Worm (Caenorhabditis elegans): ENCODE data around the gene aexr-2.

aexr-2 gene

DNA sequence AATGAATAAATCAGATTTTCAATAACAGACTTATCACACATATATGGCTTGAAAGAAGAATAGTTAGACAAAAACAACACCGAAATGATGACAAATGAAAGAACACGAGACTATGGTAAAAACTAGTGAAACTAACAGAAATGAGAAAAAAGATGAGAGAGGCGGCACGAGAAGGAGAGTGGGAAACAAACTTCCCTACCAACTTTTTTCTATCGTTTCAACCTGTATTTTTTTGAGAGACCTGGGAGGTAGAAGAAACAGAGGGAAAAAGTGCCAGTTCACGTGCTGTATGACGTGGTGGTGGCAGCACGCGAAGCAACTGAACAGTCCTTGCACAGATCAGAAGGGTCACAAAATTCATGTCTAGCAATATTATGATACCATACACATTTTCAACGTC, 11.5 kb upstream of the aexr-2 start (continued):
- TF ChIP-seq cey-2 (tag; optimal IDR thresholded peaks at IDR 0.05; ENCODE audit: borderline replicate concordance, insufficient read depth), result peak; percentile 30
- peak; percentile 16 for TF ChIP-seq nhr-28 (tag; optimal IDR thresholded peaks at IDR 0.05)
- no peak for TF ChIP-seq jun-1 (tag; optimal IDR thresholded peaks at IDR 0.05)
- TF ChIP-seq nhr-48 (tag; optimal IDR thresholded peaks at IDR 0.05), result no peak
- no peak for TF ChIP-seq attf-4 (tag; optimal IDR thresholded peaks at IDR 0.05)
- no peak for TF ChIP-seq zip-11 (GFP tag; IDR thresholded peaks at IDR 0.05)
- TF ChIP-seq unc-39 (tag; optimal IDR thresholded peaks at IDR 0.05), result no peak
- TF ChIP-seq aha-1 (tag), result peak; percentile 95

DNA sequence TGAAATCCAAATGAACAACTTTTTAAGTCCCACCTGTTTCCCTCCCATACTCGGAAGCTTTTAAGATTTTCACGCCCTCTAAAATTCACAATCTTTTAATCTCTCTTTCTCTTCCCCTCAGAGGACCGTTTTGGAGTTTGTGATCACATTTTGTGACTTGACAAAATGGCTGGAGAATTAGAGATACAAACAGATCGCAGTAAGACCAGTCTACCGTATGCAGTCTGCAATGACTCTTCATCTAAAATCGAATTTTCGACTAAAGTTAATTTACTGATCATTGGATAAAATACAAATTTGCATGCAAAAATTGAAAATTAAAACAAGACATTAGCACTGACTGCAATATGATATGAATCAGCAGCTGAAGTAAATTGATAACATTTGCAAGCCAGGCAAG, 10.2 kb upstream of the aexr-2 start:
- peak; percentile 12 for TF ChIP-seq dve-1 (tag; optimal IDR thresholded peaks at IDR 0.05; ENCODE audit: insufficient read depth)
- TF ChIP-seq F37D6.2 (tag; optimal IDR thresholded peaks at IDR 0.05), result no peak
- TF ChIP-seq zip-2 (tag; optimal IDR thresholded peaks at IDR 0.05), result no peak
- TF ChIP-seq pqm-1 (tag; optimal IDR thresholded peaks at IDR 0.05), result no peak
- TF ChIP-seq D1046.2 (GFP tag; IDR thresholded peaks at IDR 0.05), result no peak
- TF ChIP-seq fos-1 (tag; optimal IDR thresholded peaks at IDR 0.05), result no peak
- no peak for TF ChIP-seq F26F4.8 (GFP tag; conservative IDR thresholded peaks at IDR 0.05)
- no peak for TF ChIP-seq hif-1 (tag; optimal IDR thresholded peaks at IDR 0.05)
- no peak for TF ChIP-seq daf-12 (tag; optimal IDR thresholded peaks at IDR 0.05)
- TF ChIP-seq ZK337.2 (GFP tag; IDR thresholded peaks at IDR 0.05), result no peak
- TF ChIP-seq lsy-2 (tag; optimal IDR thresholded peaks at IDR 0.05), result peak in 1 of 2 experiments; percentile 21
- no peak for TF ChIP-seq php-3 (GFP tag; IDR thresholded peaks at IDR 0.05)
- TF ChIP-seq nhr-28 (tag; optimal IDR thresholded peaks at IDR 0.05), result peak; percentile 32
- TF ChIP-seq snpc-4 (tag; optimal IDR thresholded peaks at IDR 0.05), result no peak
- no peak for TF ChIP-seq dmd-8 (GFP tag; IDR thresholded peaks at IDR 0.05)
- TF ChIP-seq jun-1 (tag; optimal IDR thresholded peaks at IDR 0.05), result no peak
- TF ChIP-seq daf-16 (GFP tag; optimal IDR thresholded peaks at IDR 0.05), result no peak
- peak; percentile 1 for TF ChIP-seq daf-16 (tag; optimal IDR thresholded peaks at IDR 0.05)
- peak; percentile 4 for TF ChIP-seq T20F7.1 (GFP tag; optimal IDR thresholded peaks at IDR 0.05)
- no peak for TF ChIP-seq Y5F2A.4 (GFP tag; optimal IDR thresholded peaks at IDR 0.05)
- TF ChIP-seq nhr-10 (tag; optimal IDR thresholded peaks at IDR 0.05), result peak; percentile 1
- peak; percentile 78 for TF ChIP-seq aha-1 (tag)
- TF ChIP-seq nhr-102 (tag; optimal IDR thresholded peaks at IDR 0.05), result peak; percentile 26

ce11 chrX:6640570-6641199, 9.3 kb upstream of the aexr-2 start, which contains the start of gene nhr-120:
TSS of gene nhr-120 (minus strand) at chrX:6640620.
- TF ChIP-seq zag-1 (tag; optimal IDR thresholded peaks at IDR 0.05) (no peak), aha-1 (tag) (peak; percentile 49)

DNA sequence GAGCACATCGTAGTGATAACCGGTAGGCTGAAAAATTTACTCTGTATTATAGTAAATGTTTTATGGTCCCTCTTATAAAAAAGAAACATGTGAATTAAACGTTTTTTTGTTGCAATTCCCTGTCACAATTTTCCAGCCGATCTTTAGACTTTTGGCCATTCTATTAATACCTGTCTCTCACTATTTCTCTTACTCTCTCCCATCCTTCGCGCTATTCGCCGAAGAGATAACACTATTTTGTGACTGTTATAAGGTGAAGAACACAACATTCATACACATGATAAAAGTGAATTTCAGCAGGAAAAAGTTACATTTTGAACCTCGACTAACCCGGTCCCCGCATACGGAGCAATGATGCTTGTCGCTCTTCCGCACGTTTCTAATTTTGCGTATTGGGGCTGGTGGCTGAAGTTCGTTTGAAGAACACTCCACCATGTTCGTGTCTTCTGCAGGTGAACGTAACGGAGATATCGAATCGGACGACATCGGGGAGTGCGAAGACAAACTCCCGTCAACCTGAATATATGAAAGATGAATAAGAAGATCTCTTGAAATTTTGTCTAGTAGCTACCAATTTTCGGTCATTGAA, 7.7 kb upstream of the aexr-2 start:
- TF ChIP-seq F26F4.8 (GFP tag; conservative IDR thresholded peaks at IDR 0.05), result no peak
- TF ChIP-seq nhr-6 (tag; optimal IDR thresholded peaks at IDR 0.05), result no peak
- TF ChIP-seq ztf-11 (tag; optimal IDR thresholded peaks at IDR 0.05), result no peak
- TF ChIP-seq hlh-30 (tag; optimal IDR thresholded peaks at IDR 0.05; ENCODE audit: insufficient read depth), result peak; percentile 62
- TF ChIP-seq hif-1 (tag; optimal IDR thresholded peaks at IDR 0.05), result no peak
- TF ChIP-seq dmd-6 (GFP tag; IDR thresholded peaks at IDR 0.05), result peak; percentile 89
- TF ChIP-seq nhr-11 (tag; optimal IDR thresholded peaks at IDR 0.05), result no peak
- no peak for TF ChIP-seq mdt-29 (GFP tag; IDR thresholded peaks at IDR 0.05)
- no peak for TF ChIP-seq set-16 (GFP tag; IDR thresholded peaks at IDR 0.05)
- TF ChIP-seq unc-130 (GFP tag; optimal IDR thresholded peaks at IDR 0.05), result no peak
- no peak for TF ChIP-seq madf-5 (GFP tag; IDR thresholded peaks at IDR 0.05)
- TF ChIP-seq ZK546.5 (tag; optimal IDR thresholded peaks at IDR 0.05), result no peak
- TF ChIP-seq lin-13 (GFP tag; optimal IDR thresholded peaks at IDR 0.05), result peak; percentile 18
- no peak for TF ChIP-seq ceh-32 (tag; optimal IDR thresholded peaks at IDR 0.05; ENCODE audit: poor library complexity)
- TF ChIP-seq nhr-25 (tag; optimal IDR thresholded peaks at IDR 0.05; ENCODE audit: borderline replicate concordance, insufficient read depth), result peak; percentile 41
- TF ChIP-seq unc-62 (GFP tag; optimal IDR thresholded peaks at IDR 0.05 in 1 of 2), result peak in 1 of 2 experiments; percentile 72
- no peak for TF ChIP-seq unc-62 (tag; optimal IDR thresholded peaks at IDR 0.05)
- TF ChIP-seq madf-9 (GFP tag; conservative IDR thresholded peaks at IDR 0.05), result no peak
- no peak for TF ChIP-seq D1046.2 (GFP tag; IDR thresholded peaks at IDR 0.05)
- peak; percentile 53 for TF ChIP-seq dve-1 (tag; optimal IDR thresholded peaks at IDR 0.05; ENCODE audit: insufficient read depth)
- peak; percentile 71 for TF ChIP-seq mxl-3 (GFP tag; optimal IDR thresholded peaks at IDR 0.05)
